Fruit fly (Drosophila melanogaster) whole organism, embryonic: ENCODE data around the gene gro.
A peak's percentile ranks its signal among the peaks of the same experiment; 100 is the strongest.

Experiments
- Aef1 ChIP-seq: fragments of 200-800 bp; sonication (Bioruptor generic); IDR thresholded peaks from 3 replicates; pipeline ENCODE4 v1.3.6; 2022; ENCODE audit warnings: missing biosample characterization, missing genetic modification characterization
- Bteb2 ChIP-seq: fragments of 200-800 bp; sonication (Bioruptor generic); optimal IDR thresholded peaks from 2 replicates; lab custom pipeline; 2016; ENCODE audit warnings: missing biosample characterization, missing genetic modification characterization
- CG10366 ChIP-seq: fragments of 200-800 bp; sonication (Bioruptor generic); IDR thresholded peaks from 2 replicates; pipeline ENCODE4 v1.3.6; 2022; ENCODE audit warnings: missing biosample characterization, missing genetic modification characterization
- CG12071 ChIP-seq: fragments of 200-800 bp; sonication (Bioruptor generic); optimal IDR thresholded peaks from 3 replicates; lab custom pipeline; 2018; ENCODE audit warnings: missing biosample characterization, mild to moderate bottlenecking, missing genetic modification characterization
- CG12299 ChIP-seq: fragments of 200-800 bp; sonication (Bioruptor generic); optimal IDR thresholded peaks from 2 replicates; lab custom pipeline; 2018; ENCODE audit warnings: missing biosample characterization, mild to moderate bottlenecking, missing genetic modification characterization
- CG12769 ChIP-seq: fragments of 200-800 bp; sonication (Bioruptor generic); optimal IDR thresholded peaks from 2 replicates; lab custom pipeline; 2019; ENCODE audit warnings: missing biosample characterization, mild to moderate bottlenecking, missing genetic modification characterization, moderate library complexity
- CG14014 ChIP-seq: fragments of 200-800 bp; sonication (Bioruptor generic); IDR thresholded peaks from 2 replicates; pipeline ENCODE4 v1.3.6; 2022; ENCODE audit warnings: missing biosample characterization, missing genetic modification characterization
- CG14050 ChIP-seq: fragments of 200-800 bp; sonication (Bioruptor generic); IDR thresholded peaks from 3 replicates; pipeline ENCODE4 v1.3.6; 2022; ENCODE audit warnings: missing biosample characterization, missing genetic modification characterization
- CG15011 ChIP-seq: fragments of 200-800 bp; sonication (Bioruptor generic); optimal IDR thresholded peaks from 3 replicates; lab custom pipeline; 2018; ENCODE audit warnings: missing biosample characterization, mild to moderate bottlenecking, missing genetic modification characterization
- CG15479 ChIP-seq: fragments of 200-800 bp; sonication (Bioruptor generic); optimal IDR thresholded peaks from 3 replicates; lab custom pipeline; 2019; ENCODE audit warnings: missing biosample characterization, mild to moderate bottlenecking, missing genetic modification characterization, moderate library complexity
- CG15696 ChIP-seq: fragments of 200-800 bp; sonication (Bioruptor generic); optimal IDR thresholded peaks from 2 replicates; lab custom pipeline; 2019; ENCODE audit warnings: missing biosample characterization, mild to moderate bottlenecking, missing genetic modification characterization, moderate library complexity
- CG16815 ChIP-seq: fragments of 200-800 bp; sonication (Bioruptor generic); optimal IDR thresholded peaks from 3 replicates; lab custom pipeline; 2017; ENCODE audit warnings: missing biosample characterization, mild to moderate bottlenecking, missing genetic modification characterization
- CG17612 ChIP-seq: fragments of 200-800 bp; sonication (Bioruptor generic); IDR thresholded peaks from 2 replicates; pipeline ENCODE4 v1.3.6; 2022; ENCODE audit warnings: missing biosample characterization, missing genetic modification characterization
- CG18619 ChIP-seq: fragments of 200-800 bp; sonication (Bioruptor generic); optimal IDR thresholded peaks from 3 replicates; lab custom pipeline; 2017; ENCODE audit warnings: missing biosample characterization, mild to moderate bottlenecking, missing genetic modification characterization
- CG2889 ChIP-seq: fragments of 200-800 bp; sonication (Bioruptor generic); IDR thresholded peaks from 3 replicates; pipeline ENCODE4 v1.3.6; 2022; ENCODE audit warnings: missing biosample characterization, missing genetic modification characterization
- CG3065 ChIP-seq: fragments of 200-800 bp; sonication (Bioruptor generic); optimal IDR thresholded peaks from 2 replicates; lab custom pipeline; 2016; ENCODE audit warnings: missing biosample characterization, missing genetic modification characterization
- CG31365 ChIP-seq: fragments of 200-800 bp; sonication (Bioruptor generic); optimal IDR thresholded peaks from 2 replicates; lab custom pipeline; 2018; ENCODE audit warnings: missing biosample characterization, mild to moderate bottlenecking, missing genetic modification characterization
- CG4424 ChIP-seq: fragments of 200-800 bp; sonication (Bioruptor generic); optimal IDR thresholded peaks from 3 replicates; lab custom pipeline; 2016; ENCODE audit warnings: missing biosample characterization, missing genetic modification characterization
- CG4820 ChIP-seq: fragments of 200-800 bp; sonication (Bioruptor generic); optimal IDR thresholded peaks from 3 replicates; lab custom pipeline; 2016; ENCODE audit warnings: missing biosample characterization, missing genetic modification characterization
- CG5245 ChIP-seq: fragments of 200-800 bp; sonication (Bioruptor generic); optimal IDR thresholded peaks from 3 replicates; lab custom pipeline; 2016; ENCODE audit warnings: missing biosample characterization, missing genetic modification characterization
- CG5953 ChIP-seq: fragments of 200-800 bp; sonication (Bioruptor generic); IDR thresholded peaks from 2 replicates; pipeline ENCODE4 v1.3.6; 2022; ENCODE audit warnings: missing biosample characterization, missing genetic modification characterization
- CG7372 ChIP-seq: fragments of 200-800 bp; sonication (Bioruptor generic); IDR thresholded peaks from 2 replicates; pipeline ENCODE4 v1.3.6; 2022; ENCODE audit warnings: missing biosample characterization, missing genetic modification characterization
- CG8359 ChIP-seq: fragments of 200-800 bp; sonication (Bioruptor generic); optimal IDR thresholded peaks from 2 replicates; lab custom pipeline; 2017; ENCODE audit warnings: missing biosample characterization, mild to moderate bottlenecking, missing genetic modification characterization, borderline replicate concordance
- CG8478 ChIP-seq: fragments of >200 bp; optimal IDR thresholded peaks from 2 replicates; lab custom pipeline; 2018
- CG9817 ChIP-seq: fragments of 200-800 bp; sonication (Bioruptor generic); optimal IDR thresholded peaks from 2 replicates; lab custom pipeline; 2018; ENCODE audit warnings: missing biosample characterization, mild to moderate bottlenecking, missing genetic modification characterization, moderate library complexity
- CkIIα-i1 ChIP-seq: fragments of 200-800 bp; sonication (Bioruptor generic); IDR thresholded peaks from 2 replicates; pipeline ENCODE4 v1.3.6; 2022; ENCODE audit warnings: missing biosample characterization, missing genetic modification characterization
- CoRest ChIP-seq: fragments of 200-800 bp; sonication (Bioruptor generic); optimal IDR thresholded peaks from 3 replicates; lab custom pipeline; 2018; ENCODE audit warnings: missing biosample characterization, mild to moderate bottlenecking, missing genetic modification characterization, moderate library complexity
- Dek ChIP-seq: fragments of 200-800 bp; sonication (Bioruptor generic); optimal IDR thresholded peaks from 3 replicates; lab custom pipeline; 2019; ENCODE audit warnings: missing biosample characterization, mild to moderate bottlenecking, missing genetic modification characterization, moderate library complexity
- Dp ChIP-seq: fragments of 200-800 bp; sonication (Bioruptor generic); optimal IDR thresholded peaks from 2 replicates; lab custom pipeline; 2018; ENCODE audit warnings: missing biosample characterization, mild to moderate bottlenecking, missing genetic modification characterization, moderate library complexity
- Ets65A ChIP-seq: fragments of 200-800 bp; sonication (Bioruptor generic); peaks from one replicate; lab custom pipeline; 2016; ENCODE audit warnings: missing biosample characterization, missing genetic modification characterization
- Hr3 ChIP-seq: fragments of 200-800 bp; sonication (Bioruptor generic); optimal IDR thresholded peaks from 3 replicates; lab custom pipeline; 2016; ENCODE audit warnings: missing biosample characterization, missing genetic modification characterization
- Mad ChIP-seq: fragments of 200-800 bp; sonication (Bioruptor generic); optimal IDR thresholded peaks from 2 replicates; lab custom pipeline; 2016; ENCODE audit warnings: missing biosample characterization, missing genetic modification characterization
- NC2α ChIP-seq: fragments of 200-800 bp; sonication (Bioruptor generic); optimal IDR thresholded peaks from 2 replicates; lab custom pipeline; 2016; ENCODE audit warnings: missing biosample characterization, missing genetic modification characterization
- Oli ChIP-seq: fragments of 200-800 bp; sonication (Bioruptor generic); optimal IDR thresholded peaks from 2 replicates; lab custom pipeline; 2018; ENCODE audit warnings: missing biosample characterization, mild to moderate bottlenecking, missing genetic modification characterization, moderate library complexity
- PHDP ChIP-seq: fragments of 200-800 bp; sonication (Bioruptor generic); optimal IDR thresholded peaks from 3 replicates; lab custom pipeline; 2018; ENCODE audit warnings: missing biosample characterization, mild to moderate bottlenecking, missing genetic modification characterization, moderate library complexity
- Ptx1 ChIP-seq: fragments of 200-800 bp; sonication (Bioruptor generic); IDR thresholded peaks from 2 replicates; pipeline ENCODE4 v1.3.6; 2022; ENCODE audit warnings: missing biosample characterization, missing genetic modification characterization
- Vsx1 ChIP-seq: fragments of 200-800 bp; sonication (Bioruptor generic); optimal IDR thresholded peaks from 2 replicates; lab custom pipeline; 2017; ENCODE audit warnings: missing biosample characterization, mild to moderate bottlenecking, missing genetic modification characterization, missing genetic modification reagents
- abd-A ChIP-seq: fragments of 200-800 bp; sonication (Bioruptor generic); optimal IDR thresholded peaks from 3 replicates; lab custom pipeline; 2019; ENCODE audit warnings: missing biosample characterization, mild to moderate bottlenecking, missing genetic modification characterization, moderate library complexity
- gfzf ChIP-seq: fragments of 200-800 bp; sonication (Bioruptor generic); optimal IDR thresholded peaks from 2 replicates; lab custom pipeline; 2016; ENCODE audit warnings: missing biosample characterization, mild to moderate bottlenecking, missing genetic modification characterization, moderate library complexity
- ind ChIP-seq: fragments of 200-800 bp; sonication (Bioruptor generic); optimal IDR thresholded peaks from 3 replicates; lab custom pipeline; 2016; ENCODE audit warnings: missing biosample characterization, missing genetic modification characterization
- lbe ChIP-seq: fragments of 200-800 bp; sonication (Bioruptor generic); optimal IDR thresholded peaks from 2 replicates; lab custom pipeline; 2016; ENCODE audit warnings: missing biosample characterization, mild to moderate bottlenecking, missing genetic modification characterization
- luna ChIP-seq: fragments of 200-800 bp; sonication (Bioruptor generic); optimal IDR thresholded peaks from 2 replicates; lab custom pipeline; 2016; ENCODE audit warnings: missing biosample characterization, missing genetic modification characterization
- psq ChIP-seq: fragments of 200-800 bp; sonication (Bioruptor generic); optimal IDR thresholded peaks from 2 replicates; lab custom pipeline; 2017; ENCODE audit warnings: missing biosample characterization, missing genetic modification characterization
- sens-2 ChIP-seq: fragments of 200-800 bp; sonication (Bioruptor generic); IDR thresholded peaks from 2 replicates; pipeline ENCODE4 v1.3.6; 2022; ENCODE audit warnings: missing biosample characterization, missing genetic modification characterization
- sim ChIP-seq: fragments of 200-800 bp; sonication (Bioruptor generic); IDR thresholded peaks from 2 replicates; pipeline ENCODE4 v1.3.6; 2022; ENCODE audit warnings: missing biosample characterization, missing genetic modification characterization
- slp2 ChIP-seq: fragments of 200-800 bp; sonication (Bioruptor generic); optimal IDR thresholded peaks from 2 replicates; lab custom pipeline; 2016; ENCODE audit warnings: missing biosample characterization, missing genetic modification characterization
- sqz ChIP-seq: fragments of 200-800 bp; sonication (Bioruptor generic); optimal IDR thresholded peaks from 3 replicates; lab custom pipeline; 2018; ENCODE audit warnings: missing biosample characterization, mild to moderate bottlenecking, missing genetic modification characterization
- tgo ChIP-seq: fragments of 200-800 bp; sonication (Bioruptor generic); IDR thresholded peaks from 3 replicates; pipeline ENCODE4 v1.3.6; 2022; ENCODE audit warnings: missing biosample characterization, missing genetic modification characterization
- usp ChIP-seq: fragments of >200 bp; optimal IDR thresholded peaks from 2 replicates; lab custom pipeline; 2017; ENCODE audit warnings: missing biosample characterization, missing genetic modification characterization
- vfl ChIP-seq: fragments of 200-800 bp; sonication (Bioruptor generic); optimal IDR thresholded peaks from 2 replicates; lab custom pipeline; 2016; ENCODE audit warnings: missing biosample characterization, missing genetic modification characterization

The gro gene

DNA sequence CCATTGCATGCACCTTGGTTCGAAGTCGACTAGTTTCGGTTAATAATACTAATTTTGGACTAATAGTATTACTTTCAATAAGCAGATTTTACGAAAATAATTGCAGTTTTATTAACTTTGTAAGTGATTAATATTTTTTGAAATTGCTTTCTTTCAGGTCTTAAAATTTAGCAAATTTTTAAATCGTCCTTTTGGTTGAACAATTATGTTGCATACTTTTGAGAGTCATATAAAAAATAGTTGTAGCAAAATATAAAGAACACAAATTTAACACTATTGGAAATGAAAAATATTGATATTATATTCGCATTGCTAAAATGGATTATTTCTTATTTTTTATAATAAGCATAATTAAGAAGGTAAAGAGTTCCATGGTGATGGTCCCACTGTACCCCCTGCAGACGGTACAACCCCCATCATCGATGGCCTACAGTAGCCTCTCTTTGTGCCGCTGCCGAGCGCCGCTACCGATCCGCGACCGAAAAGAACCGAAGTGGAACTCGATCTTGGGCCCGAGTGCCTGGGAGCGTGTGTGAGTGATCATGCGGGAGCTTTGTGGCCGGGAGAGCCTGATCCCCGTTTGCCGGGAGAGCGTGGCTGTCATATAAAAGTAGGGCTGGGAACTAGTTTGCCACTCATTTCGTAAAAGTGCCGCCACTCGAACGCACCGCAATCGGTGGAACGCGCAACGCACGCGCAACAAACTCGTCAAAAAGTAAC lies 20.2 kb upstream of the gro start (continued):
- peak; percentile 93 for TF ChIP-seq CG15011 (GFP tag; lab: Kevin White, UChicago)
- peak; percentile 75 for TF ChIP-seq slp2
- TF ChIP-seq CG14014 (GFP tag; lab: Robert Waterston, UW), result peak; percentile 67
- peak; percentile 53 for TF ChIP-seq vfl
- no peak for TF ChIP-seq abd-A
- peak; percentile 81 for TF ChIP-seq Aef1 (GFP tag; lab: Robert Waterston, UW)
- no peak for TF ChIP-seq Dp (GFP tag; lab: Kevin White, UChicago)
- TF ChIP-seq gfzf (GFP tag; lab: Kevin White, UChicago), result no peak
- TF ChIP-seq Vsx1 (GFP tag; lab: Kevin White, UChicago), result peak; percentile 94
- peak; percentile 3; the same call in 1 of the 2 replicates for TF ChIP-seq CkIIα-i1 (GFP tag; lab: Robert Waterston, UW)
- TF ChIP-seq CG10366 (GFP tag; lab: Robert Waterston, UW), result peak; percentile 70
- TF ChIP-seq Ptx1, result peak; percentile 90
- no peak for TF ChIP-seq CG31365 (tag; lab: Kevin White, UChicago)
- peak; percentile 38; the same call in 1 of the 2 replicates for TF ChIP-seq sim (GFP tag; lab: Robert Waterston, UW)
- peak; percentile 84 for TF ChIP-seq CG7372 (GFP tag; lab: Robert Waterston, UW)
- peak; percentile 88 for TF ChIP-seq Bteb2 (GFP tag; lab: Kevin White, UChicago)
- TF ChIP-seq psq, result peak; percentile 75
- peak; percentile 99 for TF ChIP-seq CG16815 (GFP tag; lab: Kevin White, UChicago)
- peak; percentile 62 for TF ChIP-seq NC2α (GFP tag; lab: Kevin White, UChicago)
- TF ChIP-seq usp (GFP tag; lab: Kevin White, UChicago), result no peak
- TF ChIP-seq CG12299 (tag; lab: Kevin White, UChicago), result peak; percentile 70
- peak; percentile 97 for TF ChIP-seq Oli (tag; lab: Kevin White, UChicago)
- no peak for TF ChIP-seq CG8478
- TF ChIP-seq CG15479 (GFP tag; lab: Kevin White, UChicago), result peak; percentile 10
- TF ChIP-seq CG8359, result peak; percentile 88
- no peak; the same call in 1 of the 2 replicates for TF ChIP-seq sens-2 (GFP tag; lab: Robert Waterston, UW)
- peak; percentile 62 for TF ChIP-seq luna
- TF ChIP-seq CG14050 (GFP tag; lab: Robert Waterston, UW), result peak; percentile 63; the same call in 2 of the 3 replicates
- TF ChIP-seq CG9817 (tag; lab: Kevin White, UChicago), result peak; percentile 89
- peak; percentile 91 for TF ChIP-seq ind (GFP tag; lab: Kevin White, UChicago)
- TF ChIP-seq CG12071 (GFP tag; lab: Kevin White, UChicago), result no peak
- TF ChIP-seq CoRest (tag; lab: Kevin White, UChicago), result peak; percentile 99
- peak; percentile 94 for TF ChIP-seq sqz (GFP tag; lab: Kevin White, UChicago)
- 0 out of 2 replicates have a peak, but pooled peaks have one; percentile 46 for TF ChIP-seq CG5953
- peak; percentile 62 for TF ChIP-seq CG17612 (GFP tag; lab: Robert Waterston, UW)
- TF ChIP-seq CG2889 (GFP tag; lab: Robert Waterston, UW), result peak; percentile 50; the same call in 2 of the 3 replicates
- TF ChIP-seq CG3065 (GFP tag; lab: Kevin White, UChicago), result peak; percentile 83
- peak; percentile 96 for TF ChIP-seq CG15696 (tag; lab: Kevin White, UChicago)
- peak; percentile 97 for TF ChIP-seq CG4424 (GFP tag; lab: Kevin White, UChicago)
- peak; percentile 97 for TF ChIP-seq CG18619 (GFP tag; lab: Kevin White, UChicago)
- peak; percentile 78 for TF ChIP-seq Mad
- peak; percentile 86 for TF ChIP-seq Dek (tag; lab: Kevin White, UChicago)
- TF ChIP-seq CG4820 (GFP tag; lab: Kevin White, UChicago), result peak; percentile 95
- TF ChIP-seq PHDP, result peak; percentile 92
- peak; percentile 98 for TF ChIP-seq CG12769 (tag; lab: Kevin White, UChicago)
- peak; percentile 87 for TF ChIP-seq tgo (GFP tag; lab: Robert Waterston, UW)
- TF ChIP-seq Hr3 (GFP tag; lab: Kevin White, UChicago), result peak; percentile 97
- peak; percentile 66 for TF ChIP-seq Ets65A (GFP tag; lab: Kevin White, UChicago)
- peak; percentile 72 for TF ChIP-seq lbe (GFP tag; lab: Kevin White, UChicago)
- TF ChIP-seq CG5245 (GFP tag; lab: Kevin White, UChicago), result peak; percentile 87
